Worm (Caenorhabditis elegans): Measurements from ENCODE around the gene ZK892.6.

ce11 chrII:10019669-10020068 lies 39.7 kb upstream of the ZK892.6 start:
- TF ChIP-seq unc-62 (GFP tag; optimal IDR thresholded peaks at IDR 0.05) = no peak
- no peak for TF ChIP-seq jun-1 (tag; optimal IDR thresholded peaks at IDR 0.05)
- TF ChIP-seq snpc-4 (tag; optimal IDR thresholded peaks at IDR 0.05) = no peak
- no peak for TF ChIP-seq fos-1 (tag; optimal IDR thresholded peaks at IDR 0.05)
- TF ChIP-seq nhr-11 (tag; optimal IDR thresholded peaks at IDR 0.05) = no peak
- TF ChIP-seq nhr-77 (tag; optimal IDR thresholded peaks at IDR 0.05) = no peak
- no peak for TF ChIP-seq ceh-63 (GFP tag; optimal IDR thresholded peaks at IDR 0.05)
- TF ChIP-seq nhr-76 (tag; optimal IDR thresholded peaks at IDR 0.05) = no peak
- no peak for TF ChIP-seq mep-1 (tag; optimal IDR thresholded peaks at IDR 0.05)

Measured in whole organism, L1 larva.